Fruit fly (Drosophila melanogaster): ENCODE results near the gene Polr2J.

Polr2J gene

DNA sequence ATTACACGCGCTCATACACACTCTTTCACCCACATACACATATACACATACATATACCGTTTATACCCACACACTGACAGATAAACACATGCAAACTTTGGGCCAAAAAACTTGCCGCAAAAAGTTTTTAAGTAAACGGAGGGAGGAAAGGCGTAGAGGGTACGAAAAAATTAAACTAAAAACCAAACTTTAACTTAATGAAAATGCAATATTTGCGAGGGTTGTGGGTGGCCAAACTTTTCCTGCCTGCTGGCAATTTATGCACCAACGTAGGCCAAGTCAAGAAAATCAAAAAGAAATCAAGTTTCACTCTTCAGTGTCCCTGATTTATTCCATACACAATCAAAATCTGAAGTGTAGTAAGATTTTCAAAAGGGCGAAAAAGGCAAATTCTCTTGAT is 47.0 kb downstream of the Polr2J start, which contains the start of gene CG31804:
TSS of gene CG31804 (plus strand) at position 301 of the 400 bp plus-strand sequence.
- TF ChIP-seq CG17801 (GFP tag; optimal IDR thresholded peaks at IDR 0.05; ENCODE audit: partially characterized antibody) = no peak
